Worm (Caenorhabditis elegans) whole organism, midembryonic: ENCODE measurements around the gene stip-1.

ENCODE experiments used
- flt-1 ChIP-seq: fragments of 200-800 bp; sonication (Bioruptor generic); IDR thresholded peaks from 2 replicates; pipeline ENCODE4 v1.3.6; 2022; ENCODE audit warnings: missing genetic modification characterization, missing compliant biosample characterization
- klf-2 ChIP-seq: fragments of 200-800 bp; sonication (Bioruptor generic); conservative IDR thresholded peaks from 2 replicates; pipeline ENCODE4 v1.3.6; 2022; ENCODE audit warnings: missing genetic modification reagents, missing genetic modification characterization, missing compliant biosample characterization
- ref-1 ChIP-seq: fragments of 200-800 bp; sonication (Bioruptor generic); conservative IDR thresholded peaks from 2 replicates; pipeline ENCODE4 v1.3.6; 2022; ENCODE audit warnings: missing genetic modification reagents, missing genetic modification characterization, missing compliant biosample characterization
- ztf-29 ChIP-seq: fragments of 200-800 bp; sonication (Bioruptor generic); IDR thresholded peaks from 2 replicates; pipeline ENCODE4 v1.3.6; 2022; ENCODE audit warnings: missing genetic modification reagents, missing genetic modification characterization, missing compliant biosample characterization

The stip-1 gene

DNA sequence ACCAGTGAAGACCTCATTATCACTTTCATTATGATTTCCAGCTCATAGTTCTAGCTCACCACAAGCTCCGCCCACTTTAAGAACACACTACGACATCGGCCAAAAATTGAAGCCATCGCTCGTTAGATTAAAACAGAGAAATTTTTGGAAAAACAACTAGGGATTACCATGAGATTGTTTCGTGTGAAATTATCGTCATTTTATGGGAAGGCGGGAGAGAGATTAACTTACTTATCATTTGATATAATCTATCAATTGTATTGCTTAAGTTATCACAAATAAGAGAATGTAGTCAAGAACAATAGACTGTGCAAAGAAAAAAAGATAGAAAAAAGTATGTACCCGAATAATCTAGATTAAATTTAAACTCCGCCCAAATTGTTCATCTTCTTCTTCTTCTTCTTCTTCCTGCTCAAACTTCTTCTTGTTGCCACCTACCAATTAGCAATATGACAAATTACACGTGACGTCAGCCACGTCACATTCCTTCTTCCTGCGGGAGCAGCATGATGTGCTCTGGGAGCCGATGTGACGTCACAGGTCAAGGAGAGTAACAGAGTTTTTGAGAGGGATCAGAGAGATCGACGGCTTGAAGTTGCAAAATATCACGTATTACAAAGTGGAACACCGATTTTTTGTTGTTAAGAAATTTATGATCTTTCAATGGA, 49.6 kb downstream of the stip-1 start, which contains the start of gene nep-26:
Gene nep-26 (minus strand): TSS at position 51 of the 668 bp plus-strand sequence.
- TF ChIP-seq ref-1 (GFP tag; lab: Robert Waterston, UW) = no peak
- no peak for TF ChIP-seq klf-2
- no peak for TF ChIP-seq flt-1
- no peak for TF ChIP-seq ztf-29 (GFP tag; lab: Robert Waterston, UW)
